Fruit fly (Drosophila melanogaster) whole organism: ENCODE results near the gene Ccdc56.

Experiments used
- EcR ChIP-seq, 2 experiments: fragments of >200 bp; optimal IDR thresholded peaks; 2 replicates each; lab custom pipeline; 2017; ENCODE audit warnings: missing biosample characterization in 2 of 2, missing genetic modification characterization in 2 of 2, missing genetic modification reagents in 2 of 2
- pan ChIP-seq: fragments of >200 bp; optimal IDR thresholded peaks from 2 replicates; lab custom pipeline; 2017

DNA sequence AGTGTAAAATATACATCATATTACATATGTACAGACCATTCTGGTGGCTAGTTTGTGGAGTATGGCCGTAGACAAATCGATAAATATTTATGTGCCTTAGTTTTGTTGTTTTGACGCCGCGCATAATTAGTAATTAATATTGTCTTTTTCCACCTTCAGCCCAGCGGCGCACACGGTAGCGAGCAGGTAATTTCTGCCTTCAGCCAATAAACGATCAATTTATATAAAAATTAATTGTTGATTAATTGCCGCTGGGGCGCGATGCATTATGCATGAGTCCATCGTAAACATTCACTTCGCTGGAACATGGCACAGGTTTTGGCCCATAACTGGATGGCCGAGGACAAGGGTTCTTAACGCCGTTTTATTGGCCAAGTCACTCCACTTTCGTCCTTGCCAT is 8.5 kb downstream of the Ccdc56 start:
- TF ChIP-seq EcR (GFP tag; optimal IDR thresholded peaks at IDR 0.05; lab: Kevin White, UChicago) (no peak), pan (lab: Kevin White, UChicago) (no peak)
